Fruit fly (Drosophila melanogaster) whole organism, embryonic: Measurements from ENCODE around the gene CG17108.

Experiments used
- CG14050 ChIP-seq: fragments of 200-800 bp; sonication (Bioruptor generic); IDR thresholded peaks from 3 replicates; pipeline ENCODE4 v1.3.6; 2022; ENCODE audit warnings: missing biosample characterization, missing genetic modification characterization
- Chrac-16 ChIP-seq: fragments of 200-800 bp; sonication (Bioruptor generic); optimal IDR thresholded peaks from 3 replicates; lab custom pipeline; 2016; ENCODE audit warnings: missing biosample characterization, missing genetic modification characterization
- Nf-YC ChIP-seq: fragments of 200-800 bp; optimal IDR thresholded peaks from 3 replicates; lab custom pipeline; 2019; ENCODE audit warnings: missing biosample characterization, mild to moderate bottlenecking, missing genetic modification characterization, moderate library complexity
- Pdp1 ChIP-seq, 2 experiments: fragments of 200-800 bp; sonication (Bioruptor generic); optimal IDR thresholded peaks; 3 replicates each; lab custom pipeline; 2016; ENCODE audit warnings: missing biosample characterization in 2 of 2, missing genetic modification characterization in 2 of 2, mild to moderate bottlenecking in 1 of 2, moderate library complexity in 1 of 2
- al ChIP-seq: fragments of 200-800 bp; sonication (Bioruptor generic); IDR thresholded peaks from 2 replicates; pipeline ENCODE4 v1.3.6; 2022; ENCODE audit warnings: missing biosample characterization, missing genetic modification characterization
- bab2 ChIP-seq: fragments of 200-800 bp; sonication (Bioruptor generic); optimal IDR thresholded peaks from 2 replicates; lab custom pipeline; 2016; ENCODE audit warnings: missing biosample characterization, missing genetic modification characterization
- ro ChIP-seq: fragments of 200-800 bp; sonication (Bioruptor generic); IDR thresholded peaks from 2 replicates; pipeline ENCODE4 v1.3.6; 2022; ENCODE audit warnings: missing biosample characterization, missing genetic modification characterization

dm6 chr2L:10680584-10681080 lies 13.3 kb downstream of the CG17108 start, which contains the start of gene CG17105:
- TF ChIP-seq Pdp1 (GFP tag; optimal IDR thresholded peaks at IDR 0.05; lab: Kevin White, UChicago): no peak
- no peak for TF ChIP-seq CG14050 (GFP tag; lab: Robert Waterston, UW)
- no peak for TF ChIP-seq Nf-YC (tag; lab: Kevin White, UChicago)
- no peak for TF ChIP-seq bab2 (GFP tag; lab: Kevin White, UChicago)
- no peak for TF ChIP-seq al
- TF ChIP-seq Chrac-16 (GFP tag; lab: Kevin White, UChicago): no peak
- no peak for TF ChIP-seq ro (GFP tag; lab: Robert Waterston, UW)
